Worm (Caenorhabditis elegans) whole organism, L3 larva: ENCODE data around the gene smg-8.

Experiments used
- R02D3.7 ChIP-seq: fragments of 150-350 bp; optimal IDR thresholded peaks from 2 replicates; lab custom pipeline; 2014; ENCODE audit warnings: missing biosample characterization, missing genetic modification characterization
- ZK546.5 ChIP-seq: sonication (generic microtip); optimal IDR thresholded peaks from 2 replicates; lab custom pipeline; 2017; ENCODE audit warnings: missing biosample characterization, missing genetic modification characterization
- aly-2 ChIP-seq: fragments of 150-350 bp; optimal IDR thresholded peaks from 2 replicates; lab custom pipeline; 2014; ENCODE audit warnings: missing biosample characterization, missing genetic modification characterization
- ama-1 ChIP-seq: fragments of 150-350 bp; optimal IDR thresholded peaks from 2 replicates; lab custom pipeline; 2018
- ceh-16 ChIP-seq: sonication (generic microtip); optimal IDR thresholded peaks from 2 replicates; lab custom pipeline; 2017; ENCODE audit warnings: missing biosample characterization, missing genetic modification characterization
- ceh-28 ChIP-seq: fragments of 150-350 bp; optimal IDR thresholded peaks from 2 replicates; lab custom pipeline; 2014; ENCODE audit warnings: missing biosample characterization, missing genetic modification reagents, missing genetic modification characterization
- ceh-82 ChIP-seq: fragments of 150-350 bp; optimal IDR thresholded peaks from 2 replicates; lab custom pipeline; 2014; ENCODE audit warnings: missing biosample characterization, missing genetic modification characterization
- ceh-9 ChIP-seq: sonication (generic microtip); optimal IDR thresholded peaks from 2 replicates; lab custom pipeline; 2018; ENCODE audit warnings: missing biosample characterization, missing genetic modification characterization
- daf-12 ChIP-seq: fragments of 150-350 bp; optimal IDR thresholded peaks from 2 replicates; lab custom pipeline; 2014; ENCODE audit warnings: missing biosample characterization, missing genetic modification reagents, missing genetic modification characterization
- egl-27 ChIP-seq: sonication (generic microtip); optimal IDR thresholded peaks from 4 replicates; lab custom pipeline; 2017; ENCODE audit warnings: missing biosample characterization, missing genetic modification reagents, missing genetic modification characterization
- egl-5 ChIP-seq: fragments of 150-350 bp; optimal IDR thresholded peaks from 2 replicates; lab custom pipeline; 2017; ENCODE audit warnings: missing biosample characterization, missing genetic modification reagents, missing genetic modification characterization, inconsistent platforms
- elt-1 ChIP-seq: fragments of 150-350 bp; optimal IDR thresholded peaks from 2 replicates; lab custom pipeline; 2014; ENCODE audit warnings: missing biosample characterization, missing genetic modification characterization
- elt-2 ChIP-seq: sonication (generic microtip); optimal IDR thresholded peaks from 2 replicates; lab custom pipeline; 2016; ENCODE audit warnings: missing genetic modification reagents, mild to moderate bottlenecking, missing genetic modification characterization, missing compliant biosample characterization
- elt-3 ChIP-seq, 3 experiments: fragments of 150-350 bp in 1 of 3; sonication (generic microtip) in 2 of 3; optimal IDR thresholded peaks; 2 replicates in 2 of 3; 4 replicates in 1 of 3; lab custom pipeline; 2014 to 2017; ENCODE audit warnings: missing biosample characterization in 3 of 3, missing genetic modification characterization in 3 of 3
- eor-1 ChIP-seq, 2 experiments: fragments of 150-350 bp; optimal IDR thresholded peaks; 2 replicates each; lab custom pipeline; 2014 to 2018; ENCODE audit warnings: missing biosample characterization in 2 of 2, missing genetic modification characterization in 2 of 2
- fkh-2 ChIP-seq: fragments of 150-350 bp; optimal IDR thresholded peaks from 2 replicates; lab custom pipeline; 2014; ENCODE audit warnings: missing biosample characterization, missing genetic modification reagents, missing genetic modification characterization
- fos-1 ChIP-seq: fragments of 150-350 bp; optimal IDR thresholded peaks from 2 replicates; lab custom pipeline; 2014; ENCODE audit warnings: missing biosample characterization, missing genetic modification characterization
- hmg-11 ChIP-seq: sonication (generic microtip); optimal IDR thresholded peaks from 2 replicates; lab custom pipeline; 2016; ENCODE audit warnings: missing genetic modification characterization, missing compliant biosample characterization
- lin-15B ChIP-seq: fragments of 150-350 bp; optimal IDR thresholded peaks from 2 replicates; lab custom pipeline; 2014; ENCODE audit warnings: missing biosample characterization, missing genetic modification characterization
- lin-39 ChIP-seq: fragments of 150-350 bp; optimal IDR thresholded peaks from 2 replicates; lab custom pipeline; 2018; ENCODE audit warnings: missing biosample characterization, missing genetic modification reagents, missing genetic modification characterization
- lsy-12 ChIP-seq: sonication (generic microtip); optimal IDR thresholded peaks from 2 replicates; lab custom pipeline; 2016; ENCODE audit warnings: mild to moderate bottlenecking, missing genetic modification characterization, missing compliant biosample characterization
- nfya-1 ChIP-seq: sonication (generic microtip); optimal IDR thresholded peaks from 2 replicates; lab custom pipeline; 2017; ENCODE audit warnings: missing genetic modification characterization, mild to moderate bottlenecking, missing compliant biosample characterization, antibody characterized with exemption, moderate library complexity; ENCODE audit not compliant: insufficient read depth
- nhr-11 ChIP-seq: fragments of 150-350 bp; optimal IDR thresholded peaks from 2 replicates; lab custom pipeline; 2014; ENCODE audit warnings: missing biosample characterization, missing genetic modification characterization
- nhr-12 ChIP-seq: fragments of 150-350 bp; optimal IDR thresholded peaks from 2 replicates; lab custom pipeline; 2014; ENCODE audit warnings: missing biosample characterization, missing genetic modification characterization
- nhr-23 ChIP-seq: fragments of 150-350 bp; optimal IDR thresholded peaks from 2 replicates; lab custom pipeline; 2014; ENCODE audit warnings: missing biosample characterization, missing genetic modification reagents, missing genetic modification characterization
- nhr-237 ChIP-seq: fragments of 150-350 bp; optimal IDR thresholded peaks from 2 replicates; lab custom pipeline; 2014; ENCODE audit warnings: missing biosample characterization, missing genetic modification characterization
- nhr-25 ChIP-seq: sonication (generic microtip); optimal IDR thresholded peaks from 2 replicates; lab custom pipeline; 2017; ENCODE audit warnings: missing biosample characterization, missing genetic modification characterization
- nhr-28 ChIP-seq: fragments of 150-350 bp; optimal IDR thresholded peaks from 2 replicates; lab custom pipeline; 2014; ENCODE audit warnings: missing biosample characterization, missing genetic modification characterization
- nhr-43 ChIP-seq: sonication (generic microtip); optimal IDR thresholded peaks from 2 replicates; lab custom pipeline; 2016; ENCODE audit warnings: mild to moderate bottlenecking, missing genetic modification characterization, missing compliant biosample characterization; ENCODE audit not compliant: poor library complexity, severe bottlenecking
- nhr-67 ChIP-seq: fragments of 150-350 bp; optimal IDR thresholded peaks from 2 replicates; lab custom pipeline; 2014; ENCODE audit warnings: missing biosample characterization, missing genetic modification characterization
- nhr-77 ChIP-seq: fragments of 150-350 bp; optimal IDR thresholded peaks from 2 replicates; lab custom pipeline; 2014; ENCODE audit warnings: missing biosample characterization, missing genetic modification characterization
- pha-4 ChIP-seq: fragments of 150-350 bp; optimal IDR thresholded peaks from 2 replicates; lab custom pipeline; 2014; ENCODE audit warnings: missing biosample characterization, missing genetic modification reagents, missing genetic modification characterization
- pqm-1 ChIP-seq: fragments of 150-350 bp; optimal IDR thresholded peaks from 2 replicates; lab custom pipeline; 2017; ENCODE audit warnings: missing biosample characterization, missing genetic modification characterization, inconsistent platforms
- sea-2 ChIP-seq: fragments of 150-350 bp; sonication (generic microtip); optimal IDR thresholded peaks from 4 replicates; lab custom pipeline; 2014; ENCODE audit warnings: missing biosample characterization, missing genetic modification reagents, missing genetic modification characterization
- snpc-4 ChIP-seq: fragments of 150-350 bp; optimal IDR thresholded peaks from 2 replicates; lab custom pipeline; 2014; ENCODE audit warnings: missing biosample characterization, missing genetic modification characterization
- tbx-2 ChIP-seq: sonication (generic microtip); optimal IDR thresholded peaks from 2 replicates; lab custom pipeline; 2016; ENCODE audit warnings: mild to moderate bottlenecking, missing genetic modification characterization, missing compliant biosample characterization
- unc-62 ChIP-seq: fragments of 150-350 bp; sonication (generic microtip); optimal IDR thresholded peaks from 4 replicates; lab custom pipeline; 2014; ENCODE audit warnings: missing biosample characterization, missing genetic modification reagents, missing genetic modification characterization
- zag-1 ChIP-seq: fragments of 150-350 bp; optimal IDR thresholded peaks from 2 replicates; lab custom pipeline; 2014; ENCODE audit warnings: missing biosample characterization, missing genetic modification characterization
- ztf-11 ChIP-seq: fragments of 150-350 bp; optimal IDR thresholded peaks from 2 replicates; lab custom pipeline; 2014; ENCODE audit warnings: missing biosample characterization, missing genetic modification characterization
- ztf-4 ChIP-seq: fragments of 150-350 bp; optimal IDR thresholded peaks from 2 replicates; lab custom pipeline; 2014; ENCODE audit warnings: missing biosample characterization, missing genetic modification characterization

Gene smg-8

ce11 chrII:14405489-14406059 is 35.6 kb upstream of the smg-8 start:
- TF ChIP-seq ama-1 (lab: Kevin White, UChicago) (peak; percentile 99), nhr-12 (tag; lab: Kevin White, UChicago) (no peak), nhr-43 (tag; lab: Kevin White, UChicago) (peak; percentile 50)

- peak; percentile 42 for TF ChIP-seq nfya-1 (tag; lab: Kevin White, UChicago)
- TF ChIP-seq daf-12 (tag; lab: Kevin White, UChicago) = no peak
- no peak for TF ChIP-seq nhr-11
- TF ChIP-seq egl-5 (tag; lab: Kevin White, UChicago) = peak; percentile 0
- no peak for TF ChIP-seq sea-2 (GFP tag; lab: Kevin White, UChicago)
- TF ChIP-seq tbx-2 (tag; lab: Kevin White, UChicago) = peak; percentile 1
- TF ChIP-seq elt-2 (tag; lab: Kevin White, UChicago) = no peak
- TF ChIP-seq eor-1 (tag; optimal IDR thresholded peaks at IDR 0.05; lab: Kevin White, UChicago) = no peak
- peak; percentile 91 for TF ChIP-seq ama-1 (lab: Kevin White, UChicago)
- TF ChIP-seq nhr-23 = no peak
- no peak for TF ChIP-seq lin-15B (tag; lab: Kevin White, UChicago)
- TF ChIP-seq aly-2 (tag; lab: Kevin White, UChicago) = no peak
- no peak for TF ChIP-seq nhr-12 (tag; lab: Kevin White, UChicago)
- TF ChIP-seq ceh-82 (tag; lab: Kevin White, UChicago) = no peak
- no peak for TF ChIP-seq hmg-11
- peak; percentile 47 for TF ChIP-seq nhr-25 (tag; lab: Kevin White, UChicago)
- peak in 1 of 3 experiments; percentile 15 for TF ChIP-seq elt-3 (tag; optimal IDR thresholded peaks at IDR 0.05; lab: Kevin White, UChicago)
- no peak for TF ChIP-seq lsy-12
- no peak for TF ChIP-seq fkh-2
- TF ChIP-seq ceh-28 (tag; lab: Kevin White, UChicago) = no peak
- TF ChIP-seq snpc-4 (tag; lab: Kevin White, UChicago) = no peak
- peak; percentile 17 for TF ChIP-seq nhr-43 (tag; lab: Kevin White, UChicago)
- no peak for TF ChIP-seq nhr-67 (tag; lab: Kevin White, UChicago)
- TF ChIP-seq nhr-237 (tag; lab: Kevin White, UChicago) = no peak
Measured at ce11 chrII:14406117-14406935, 34.9 kb upstream of the smg-8 start.

ce11 chrII:14407332-14408270 is 33.6 kb upstream of the smg-8 start:
- TF ChIP-seq nhr-25 (tag; lab: Kevin White, UChicago) = peak; percentile 89
- TF ChIP-seq elt-1 (tag; lab: Kevin White, UChicago) = no peak
- peak; percentile 34 for TF ChIP-seq nhr-28
- no peak for TF ChIP-seq nhr-77 (tag; lab: Kevin White, UChicago)
- no peak for TF ChIP-seq lin-39 (tag; lab: Kevin White, UChicago)
- TF ChIP-seq ceh-9 (tag; lab: Kevin White, UChicago) = no peak
- no peak for TF ChIP-seq pqm-1 (tag; lab: Kevin White, UChicago)
- peak; percentile 62 for TF ChIP-seq nfya-1 (tag; lab: Kevin White, UChicago)
- TF ChIP-seq ama-1 (lab: Kevin White, UChicago) = peak; percentile 98
- no peak for TF ChIP-seq eor-1 (tag; optimal IDR thresholded peaks at IDR 0.05; lab: Kevin White, UChicago)
- TF ChIP-seq zag-1 (tag; lab: Kevin White, UChicago) = no peak
- peak; percentile 60 for TF ChIP-seq ceh-16 (tag; lab: Kevin White, UChicago)
- no peak for TF ChIP-seq daf-12 (tag; lab: Kevin White, UChicago)
- no peak for TF ChIP-seq nhr-67 (tag; lab: Kevin White, UChicago)
- peak; percentile 37 for TF ChIP-seq pha-4 (tag; lab: Kevin White, UChicago)
- no peak for TF ChIP-seq R02D3.7 (tag; lab: Kevin White, UChicago)
- TF ChIP-seq nhr-237 (tag; lab: Kevin White, UChicago) = no peak
- TF ChIP-seq aly-2 (tag; lab: Kevin White, UChicago) = no peak
- no peak for TF ChIP-seq egl-5 (tag; lab: Kevin White, UChicago)
- TF ChIP-seq sea-2 (GFP tag; lab: Kevin White, UChicago) = no peak
- no peak for TF ChIP-seq lsy-12
- TF ChIP-seq ztf-11 (tag; lab: Kevin White, UChicago) = no peak
- peak; percentile 85 for TF ChIP-seq tbx-2 (tag; lab: Kevin White, UChicago)
- no peak for TF ChIP-seq fkh-2
- TF ChIP-seq snpc-4 (tag; lab: Kevin White, UChicago) = peak; percentile 22
- peak; percentile 77 for TF ChIP-seq nhr-43 (tag; lab: Kevin White, UChicago)
- TF ChIP-seq lin-15B (tag; lab: Kevin White, UChicago) = no peak
- TF ChIP-seq nhr-12 (tag; lab: Kevin White, UChicago) = no peak
- TF ChIP-seq nhr-23 = peak; percentile 88
- no peak for TF ChIP-seq unc-62 (GFP tag; lab: Kevin White, UChicago)
- no peak for TF ChIP-seq egl-27 (tag; lab: Kevin White, UChicago)
- no peak for TF ChIP-seq ceh-28 (tag; lab: Kevin White, UChicago)
- TF ChIP-seq elt-3 (tag; optimal IDR thresholded peaks at IDR 0.05; lab: Kevin White, UChicago) = peak in 1 of 3 experiments; percentile 62
- TF ChIP-seq ZK546.5 = no peak
- peak; percentile 10 for TF ChIP-seq fos-1 (tag; lab: Kevin White, UChicago)
- no peak for TF ChIP-seq hmg-11
- no peak for TF ChIP-seq ceh-82 (tag; lab: Kevin White, UChicago)
- peak; percentile 89 for TF ChIP-seq ztf-4
